Worm (Caenorhabditis elegans) whole organism, young adult: Measurements from ENCODE around the gene C44B12.6.

Source experiments
- B0261.1 ChIP-seq: sonication (generic microtip); optimal IDR thresholded peaks from 2 replicates; lab custom pipeline; 2016; ENCODE audit warnings: mild to moderate bottlenecking, missing genetic modification characterization, moderate library complexity, missing compliant biosample characterization
- K11D2.4 ChIP-seq: fragments of 200-800 bp; sonication (Bioruptor generic); IDR thresholded peaks from 2 replicates; pipeline ENCODE4 v1.3.6; 2022; ENCODE audit warnings: missing genetic modification reagents, missing genetic modification characterization, missing compliant biosample characterization
- cebp-1 ChIP-seq, 2 experiments: fragments of 200-800 bp in 1 of 2; sonication (Bioruptor generic) in 1 of 2; sonication (generic microtip) in 1 of 2; IDR thresholded peaks in 1 of 2; optimal IDR thresholded peaks in 1 of 2; 2 replicates each; pipeline versions ENCODE4 v1.3.6 to Lab custom; 2017 to 2022; ENCODE audit warnings: missing compliant biosample characterization in 2 of 2, missing genetic modification characterization in 2 of 2, mild to moderate bottlenecking in 1 of 2, missing genetic modification reagents in 1 of 2, moderate library complexity in 1 of 2
- nfyb-1 ChIP-seq: fragments of 200-800 bp; sonication (Bioruptor generic); IDR thresholded peaks from 2 replicates; pipeline ENCODE4 v1.3.6; 2022; ENCODE audit warnings: missing genetic modification reagents, missing genetic modification characterization, missing compliant biosample characterization

Gene C44B12.6

DNA sequence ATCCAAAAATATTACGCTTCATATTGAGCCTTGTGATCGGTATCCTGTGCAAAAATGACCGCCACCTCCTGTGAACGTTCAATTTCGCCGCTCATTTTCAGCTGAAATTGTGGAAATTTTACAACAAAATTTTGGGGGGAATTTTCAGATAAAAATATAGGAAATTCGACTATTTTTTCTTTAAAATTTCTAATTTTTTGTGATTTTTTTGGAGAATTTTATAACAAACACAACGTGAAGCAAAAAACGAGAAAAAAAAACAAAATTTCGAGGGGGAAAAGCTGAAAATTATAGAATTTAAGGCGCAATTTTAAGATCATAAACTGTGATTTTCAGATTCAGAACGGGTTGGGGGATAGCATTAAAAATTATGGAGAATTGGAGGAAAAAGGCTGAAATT lies 49.6 kb downstream of the C44B12.6 start, which contains the start of gene csn-4:
TSS of gene csn-4 (minus strand) at position 101 of the 400 bp plus-strand sequence.
- no peak for TF ChIP-seq K11D2.4 (GFP tag; lab: Robert Waterston, UW)
- 0 out of 2 replicates have a peak, but pooled peaks have one; percentile 10 for TF ChIP-seq nfyb-1 (GFP tag; lab: Robert Waterston, UW)
- no peak for TF ChIP-seq cebp-1 (GFP tag; IDR thresholded peaks at IDR 0.05; lab: Robert Waterston, UW)
- TF ChIP-seq cebp-1 (tag; optimal IDR thresholded peaks at IDR 0.05; lab: Kevin White, UChicago): peak; percentile 15
- no peak for TF ChIP-seq B0261.1 (tag; lab: Kevin White, UChicago)
- TF ChIP-seq, all 124 proteins: peak for 2
